Worm (Caenorhabditis elegans): ENCODE measurements around the gene K06A9.3.

DNA sequence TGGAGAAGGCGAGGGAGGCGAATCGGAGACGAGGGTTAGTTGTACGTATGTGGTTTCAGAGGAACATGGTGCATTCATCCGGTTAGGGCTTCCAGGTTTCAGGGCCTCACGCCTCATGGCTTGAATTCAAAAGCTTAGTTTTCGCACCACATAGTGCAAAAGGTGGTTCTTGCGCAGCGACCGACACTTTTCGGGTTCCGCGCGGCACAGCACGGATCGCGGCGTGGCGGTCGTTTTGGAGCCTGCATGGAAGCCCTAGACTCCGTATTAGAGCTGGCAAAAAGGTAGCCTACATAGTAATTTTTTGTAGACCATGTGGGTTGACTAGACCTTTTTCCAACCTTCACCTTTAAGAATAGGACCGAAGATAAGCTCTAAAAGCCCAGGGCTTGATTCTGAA is 3.7 kb upstream of the K06A9.3 start:
- TF ChIP-seq zag-1 (tag; optimal IDR thresholded peaks at IDR 0.05) = no peak
- no peak for TF ChIP-seq nhr-23 (tag; optimal IDR thresholded peaks at IDR 0.05)
- no peak for TF ChIP-seq unc-62 (GFP tag; optimal IDR thresholded peaks at IDR 0.05)
- TF ChIP-seq sem-4 (tag; optimal IDR thresholded peaks at IDR 0.05) = no peak
- TF ChIP-seq crh-2 (tag; optimal IDR thresholded peaks at IDR 0.05) = no peak
- TF ChIP-seq nhr-129 (tag; optimal IDR thresholded peaks at IDR 0.05) = no peak
- TF ChIP-seq aly-2 (tag; optimal IDR thresholded peaks at IDR 0.05) = no peak
- no peak for TF ChIP-seq elt-3 (tag; optimal IDR thresholded peaks at IDR 0.05)
- TF ChIP-seq mab-5 (tag; optimal IDR thresholded peaks at IDR 0.05) = no peak
- no peak for TF ChIP-seq lsy-2 (tag; optimal IDR thresholded peaks at IDR 0.05)
- TF ChIP-seq nhr-12 (tag; optimal IDR thresholded peaks at IDR 0.05) = no peak
